Fruit fly (Drosophila melanogaster): ENCODE data around the gene Spase22-23.

dm6 chr3R:24268293-24268692 is 38.5 kb upstream of the Spase22-23 start:
- no peak for TF ChIP-seq Dfd (GFP tag; optimal IDR thresholded peaks at IDR 0.05)
- no peak for TF ChIP-seq dsf (GFP tag; optimal IDR thresholded peaks at IDR 0.05; ENCODE audit: borderline replicate concordance)
- no peak for TF ChIP-seq Sp1 (GFP tag; optimal IDR thresholded peaks at IDR 0.05)
- no peak for TF ChIP-seq HLH106 (tag; optimal IDR thresholded peaks at IDR 0.05)
